Fruit fly (Drosophila melanogaster): ENCODE results near the gene Sfp84E.
A peak's percentile ranks its signal among the peaks of the same experiment; 100 is the strongest.

The Sfp84E gene

DNA sequence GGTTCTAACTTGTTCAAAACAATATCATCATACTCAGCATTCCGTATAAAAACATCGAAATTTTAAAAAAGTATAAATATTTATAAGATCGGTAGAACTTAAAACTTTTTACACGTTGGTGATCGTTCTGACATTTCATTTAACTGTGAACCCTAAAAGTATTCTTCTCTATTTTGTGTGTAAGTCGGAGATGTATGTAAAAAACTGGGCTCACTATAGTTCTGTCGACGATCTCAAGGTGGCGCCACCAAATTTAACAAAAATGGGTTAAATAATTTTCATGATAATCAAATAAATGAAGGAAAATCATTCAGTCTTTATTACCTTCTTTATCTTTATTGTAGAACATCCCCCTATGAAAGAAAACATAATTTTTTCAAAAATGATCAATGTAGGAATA lies 1.3 kb upstream of the Sfp84E start (continued):
- no peak for TF ChIP-seq CG33557 (GFP tag; optimal IDR thresholded peaks at IDR 0.05)
- TF ChIP-seq Dp (GFP tag; optimal IDR thresholded peaks at IDR 0.05): no peak
- TF ChIP-seq Poxn (GFP tag; IDR thresholded peaks at IDR 0.05): no peak
- peak; percentile 18 for TF ChIP-seq CG15601 (tag; optimal IDR thresholded peaks at IDR 0.05)
- no peak for TF ChIP-seq gt (GFP tag; IDR thresholded peaks at IDR 0.05)
- TF ChIP-seq knrl (GFP tag; IDR thresholded peaks at IDR 0.05; ENCODE audit: partially characterized antibody): peak; percentile 32; the same call in 1 of the 3 replicates
- no peak for TF ChIP-seq CG7357 (GFP tag; IDR thresholded peaks at IDR 0.05)
- no peak for TF ChIP-seq CG9797 (GFP tag; optimal IDR thresholded peaks at IDR 0.05)
- TF ChIP-seq Aef1 (GFP tag; IDR thresholded peaks at IDR 0.05): no peak
- no peak for TF ChIP-seq CG18476 (GFP tag; optimal IDR thresholded peaks at IDR 0.05)
- TF ChIP-seq CG15011 (GFP tag; optimal IDR thresholded peaks at IDR 0.05): no peak
- no peak for TF ChIP-seq GATAe (GFP tag; conservative IDR thresholded peaks at IDR 0.05)
- TF ChIP-seq Max (GFP tag; optimal IDR thresholded peaks at IDR 0.05): no peak
- no peak for TF ChIP-seq Rx (GFP tag; IDR thresholded peaks at IDR 0.05)
- no peak for TF ChIP-seq Side (GFP tag; optimal IDR thresholded peaks at IDR 0.05)
- TF ChIP-seq CG16779 (GFP tag; IDR thresholded peaks at IDR 0.05): no peak
- peak; percentile 25 for TF ChIP-seq CG2712 (tag; optimal IDR thresholded peaks at IDR 0.05)
- no peak for TF ChIP-seq ci (GFP tag; IDR thresholded peaks at IDR 0.05)
- TF ChIP-seq pita (GFP tag; optimal IDR thresholded peaks at IDR 0.05): peak; percentile 2
- no peak for TF ChIP-seq Hand (GFP tag; optimal IDR thresholded peaks at IDR 0.05)
- no peak for TF ChIP-seq CG11456 (GFP tag; IDR thresholded peaks at IDR 0.05)
- no peak for TF ChIP-seq dysf (GFP tag; IDR thresholded peaks at IDR 0.05)
- TF ChIP-seq CG15696 (tag; optimal IDR thresholded peaks at IDR 0.05): peak; percentile 3
- no peak for TF ChIP-seq ems (GFP tag; optimal IDR thresholded peaks at IDR 0.05)
- no peak for TF ChIP-seq Ets97D (GFP tag; optimal IDR thresholded peaks at IDR 0.05)
- no peak for TF ChIP-seq E2f1 (GFP tag; IDR thresholded peaks at IDR 0.05)
- no peak for TF ChIP-seq Gsc (GFP tag; IDR thresholded peaks at IDR 0.05)
- no peak for TF ChIP-seq salm (tag; optimal IDR thresholded peaks at IDR 0.05)
- TF ChIP-seq nom (GFP tag; optimal IDR thresholded peaks at IDR 0.05): no peak
- no peak for TF ChIP-seq CG18011 (GFP tag; optimal IDR thresholded peaks at IDR 0.05)
- TF ChIP-seq Med (GFP tag): peak; percentile 74
- no peak for TF ChIP-seq MBD-R2 (GFP tag; IDR thresholded peaks at IDR 0.05)
- TF ChIP-seq onecut (GFP tag; IDR thresholded peaks at IDR 0.05): no peak
- no peak for TF ChIP-seq twi (tag; optimal IDR thresholded peaks at IDR 0.05)
- no peak for TF ChIP-seq MESR4 (GFP tag; optimal IDR thresholded peaks at IDR 0.05)
- TF ChIP-seq grau (tag; optimal IDR thresholded peaks at IDR 0.05): peak; percentile 12
- TF ChIP-seq tap (tag; optimal IDR thresholded peaks at IDR 0.05): no peak
- peak; percentile 35; the same call in 1 of the 3 replicates for TF ChIP-seq CG17361 (GFP tag; IDR thresholded peaks at IDR 0.05)
- TF ChIP-seq Deaf1 (tag; optimal IDR thresholded peaks at IDR 0.05): no peak

DNA sequence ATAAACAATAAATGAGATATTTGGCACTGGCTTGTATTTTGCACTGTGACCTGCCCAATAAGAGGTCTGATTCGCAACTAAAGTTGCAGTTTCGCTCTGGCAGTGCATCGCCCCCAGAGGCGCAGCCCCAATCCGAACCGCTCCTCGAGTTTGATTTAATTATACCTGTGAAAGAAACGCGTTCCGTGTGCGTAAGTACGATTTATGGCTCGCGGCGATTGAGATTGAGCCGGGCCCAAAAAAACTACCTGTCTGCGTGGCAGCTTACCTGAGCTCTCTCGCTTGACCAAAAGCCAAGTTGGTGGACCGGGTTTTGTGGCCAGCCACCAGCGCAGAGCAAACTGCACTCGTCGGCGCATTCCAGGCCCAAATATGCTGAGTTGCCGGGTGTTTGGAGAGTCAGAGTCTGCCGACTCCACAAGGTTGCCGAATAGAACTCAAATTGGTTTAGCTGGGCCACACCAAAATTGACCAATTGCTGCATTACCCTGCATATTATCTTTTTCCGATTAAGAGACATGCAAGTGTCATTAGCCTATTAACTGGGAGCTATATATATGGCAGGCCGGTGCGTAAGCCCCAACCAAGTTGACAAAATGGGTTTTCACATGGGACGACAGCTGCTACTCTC lies 1.6 kb downstream of the Sfp84E start, which contains the start of the genes CD98hc and Os-C:
Gene CD98hc (minus strand): TSS at position 50 of the 631 bp plus-strand sequence.
Gene Os-C (plus strand): TSS at position 581 of the 631 bp plus-strand sequence.
- TF ChIP-seq CG7745 (tag; optimal IDR thresholded peaks at IDR 0.05): no peak
- TF ChIP-seq CG11456 (GFP tag; IDR thresholded peaks at IDR 0.05): 0 out of 3 replicates have a peak, but pooled peaks have one; percentile 18
- TF ChIP-seq cad (GFP tag; optimal IDR thresholded peaks at IDR 0.05): peak; percentile 38
- TF ChIP-seq oc (tag; optimal IDR thresholded peaks at IDR 0.05): peak; percentile 13
- peak; percentile 9 for TF ChIP-seq sd (tag; optimal IDR thresholded peaks at IDR 0.05)
- 0 out of 4 replicates have a peak, but pooled peaks have one; percentile 21 for TF ChIP-seq chinmo (GFP tag; IDR thresholded peaks at IDR 0.05; ENCODE audit: partially characterized antibody)
